Worm (Caenorhabditis elegans) whole organism, late embryonic: ENCODE measurements around the gene hlh-6.

Source experiments
- T23F11.4 ChIP-seq: fragments of 200-800 bp; sonication (Bioruptor generic); optimal IDR thresholded peaks from 2 replicates; lab custom pipeline; 2018; ENCODE audit warnings: mild to moderate bottlenecking, missing genetic modification characterization, missing compliant biosample characterization
- ceh-2 ChIP-seq: sonication (generic microtip); optimal IDR thresholded peaks from 2 replicates; lab custom pipeline; 2016; ENCODE audit warnings: missing genotype, missing genetic modification characterization, missing compliant biosample characterization
- pag-3 ChIP-seq: sonication (generic microtip); optimal IDR thresholded peaks from 2 replicates; lab custom pipeline; 2016; ENCODE audit warnings: missing compliant biosample characterization, missing genetic modification characterization, borderline replicate concordance
- pha-4 ChIP-seq: fragments of 150-350 bp; optimal IDR thresholded peaks from 2 replicates; lab custom pipeline; 2018; ENCODE audit warnings: missing biosample characterization, missing genetic modification reagents, missing genetic modification characterization

ce11 chrII:9611347-9611923, 3.2 kb downstream of the hlh-6 start, which contains the start of the genes T15H9.5 and T15H9.4:
- no peak for TF ChIP-seq pha-4 (tag; lab: Kevin White, UChicago)
- no peak for TF ChIP-seq T23F11.4 (GFP tag; lab: Kevin White, UChicago)
- TF ChIP-seq ceh-2 (tag; lab: Kevin White, UChicago), result no peak
- TF ChIP-seq pag-3, result no peak
